Fruit fly (Drosophila melanogaster) whole organism, prepupa: ENCODE measurements around the gene Gyc88E.

Experiments
- Blimp-1 ChIP-seq: fragments of 200-800 bp; sonication (Bioruptor generic); optimal IDR thresholded peaks from 3 replicates; lab custom pipeline; 2017; ENCODE audit warnings: missing biosample characterization, missing genetic modification characterization, mild to moderate bottlenecking, moderate library complexity, missing genetic modification reagents
- CG10631 ChIP-seq: fragments of 200-800 bp; sonication (Bioruptor generic); optimal IDR thresholded peaks from 2 replicates; lab custom pipeline; 2016; ENCODE audit warnings: missing biosample characterization, missing genetic modification characterization
- CG10669 ChIP-seq: fragments of 200-800 bp; sonication (Bioruptor generic); optimal IDR thresholded peaks from 3 replicates; lab custom pipeline; 2018; ENCODE audit warnings: missing biosample characterization, mild to moderate bottlenecking, missing genetic modification characterization, moderate library complexity
- CG11762 ChIP-seq: fragments of 200-800 bp; sonication (Bioruptor generic); optimal IDR thresholded peaks from 3 replicates; lab custom pipeline; 2016; ENCODE audit warnings: missing biosample characterization, missing genetic modification characterization; ENCODE audit not compliant: insufficient read depth
- CG11902 ChIP-seq: fragments of 200-800 bp; sonication (Bioruptor generic); optimal IDR thresholded peaks from 3 replicates; lab custom pipeline; 2016; ENCODE audit warnings: missing biosample characterization, missing genetic modification characterization
- CG15336 ChIP-seq: fragments of 200-800 bp; sonication (Bioruptor generic); IDR thresholded peaks from 2 replicates; pipeline ENCODE4 v1.3.6; 2022; ENCODE audit warnings: missing biosample characterization, missing genetic modification characterization
- CG1621 ChIP-seq: fragments of 200-800 bp; sonication (Bioruptor generic); optimal IDR thresholded peaks from 3 replicates; lab custom pipeline; 2018; ENCODE audit warnings: missing biosample characterization, mild to moderate bottlenecking, missing genetic modification characterization
- CG3032 ChIP-seq: fragments of 200-800 bp; optimal IDR thresholded peaks from 2 replicates; lab custom pipeline; 2019; ENCODE audit warnings: missing biosample characterization, mild to moderate bottlenecking, missing genetic modification characterization, moderate library complexity
- CG34406 ChIP-seq: fragments of 200-800 bp; sonication (Bioruptor generic); optimal IDR thresholded peaks from 3 replicates; lab custom pipeline; 2016; ENCODE audit warnings: missing biosample characterization, missing genetic modification characterization
- CG6276 ChIP-seq: fragments of 200-800 bp; sonication (Bioruptor generic); optimal IDR thresholded peaks from 2 replicates; lab custom pipeline; 2017; ENCODE audit warnings: missing biosample characterization, mild to moderate bottlenecking, missing genetic modification characterization
- CG6808 ChIP-seq: fragments of 200-800 bp; sonication (Bioruptor generic); optimal IDR thresholded peaks from 3 replicates; lab custom pipeline; 2017; ENCODE audit warnings: missing biosample characterization, missing genetic modification characterization, mild to moderate bottlenecking, moderate library complexity, missing genetic modification reagents
- CG8319 ChIP-seq: fragments of 200-800 bp; sonication (Bioruptor generic); optimal IDR thresholded peaks from 3 replicates; lab custom pipeline; 2016; ENCODE audit warnings: missing biosample characterization, missing genetic modification characterization
- CG8632 ChIP-seq: fragments of 200-800 bp; sonication (Bioruptor generic); optimal IDR thresholded peaks from 3 replicates; lab custom pipeline; 2016; ENCODE audit warnings: missing biosample characterization, missing genetic modification characterization
- CG9139 ChIP-seq: fragments of 200-800 bp; sonication (Bioruptor generic); optimal IDR thresholded peaks from 3 replicates; lab custom pipeline; 2017; ENCODE audit warnings: missing biosample characterization, mild to moderate bottlenecking, missing genetic modification characterization
- Eip78C ChIP-seq: fragments of 200-800 bp; sonication (Bioruptor generic); peaks from one replicate; lab custom pipeline; 2016; ENCODE audit warnings: missing biosample characterization, missing genetic modification characterization
- Gug ChIP-seq: fragments of 200-800 bp; sonication (Bioruptor generic); IDR thresholded peaks from 2 replicates; pipeline ENCODE4 v1.3.6; 2022; ENCODE audit warnings: missing biosample characterization, missing genetic modification characterization
- Smox ChIP-seq: fragments of 200-800 bp; sonication (Bioruptor generic); optimal IDR thresholded peaks from 3 replicates; lab custom pipeline; 2016; ENCODE audit warnings: missing biosample characterization, missing genetic modification characterization
- Sox14 ChIP-seq: fragments of 200-800 bp; sonication (Bioruptor generic); optimal IDR thresholded peaks from 3 replicates; lab custom pipeline; 2016; ENCODE audit warnings: missing biosample characterization, missing genetic modification characterization
- achi ChIP-seq: fragments of 200-800 bp; sonication (Bioruptor generic); optimal IDR thresholded peaks from 3 replicates; lab custom pipeline; 2016; ENCODE audit warnings: missing biosample characterization, missing genetic modification characterization
- cyc ChIP-seq: fragments of 200-800 bp; sonication (Bioruptor generic); optimal IDR thresholded peaks from 3 replicates; lab custom pipeline; 2016; ENCODE audit warnings: missing biosample characterization, missing genetic modification characterization
- dac ChIP-seq: fragments of 200-800 bp; sonication (Bioruptor generic); optimal IDR thresholded peaks from 2 replicates; lab custom pipeline; 2017; ENCODE audit warnings: missing biosample characterization, mild to moderate bottlenecking, missing genetic modification characterization
- esn ChIP-seq: fragments of 200-800 bp; sonication (Bioruptor generic); optimal IDR thresholded peaks from 2 replicates; lab custom pipeline; 2016; ENCODE audit warnings: missing biosample characterization, mild to moderate bottlenecking, missing genetic modification characterization, moderate library complexity
- fd59A ChIP-seq: fragments of 200-800 bp; sonication (Bioruptor generic); optimal IDR thresholded peaks from 2 replicates; lab custom pipeline; 2017; ENCODE audit warnings: missing biosample characterization, mild to moderate bottlenecking, missing genetic modification characterization, missing genetic modification reagents
- fkh ChIP-seq: fragments of 200-800 bp; sonication (Bioruptor generic); optimal IDR thresholded peaks from 3 replicates; lab custom pipeline; 2017; ENCODE audit warnings: missing biosample characterization, mild to moderate bottlenecking, missing genetic modification characterization, moderate library complexity
- pdm3 ChIP-seq: fragments of 200-800 bp; sonication (Bioruptor generic); optimal IDR thresholded peaks from 3 replicates; lab custom pipeline; 2016; ENCODE audit warnings: missing biosample characterization, missing genetic modification characterization
- ss ChIP-seq, 2 experiments: fragments of 200-800 bp; sonication (Bioruptor generic); optimal IDR thresholded peaks; 2 replicates in 1 of 2; 3 replicates in 1 of 2; lab custom pipeline; 2017 to 2018; ENCODE audit warnings: mild to moderate bottlenecking in 2 of 2, missing biosample characterization in 2 of 2, missing genetic modification characterization in 2 of 2, moderate library complexity in 1 of 2
- topi ChIP-seq: fragments of 200-800 bp; sonication (Bioruptor generic); optimal IDR thresholded peaks from 3 replicates; lab custom pipeline; 2016; ENCODE audit warnings: missing biosample characterization, missing genetic modification characterization
- vri ChIP-seq: fragments of 200-800 bp; sonication (Bioruptor generic); optimal IDR thresholded peaks from 3 replicates; lab custom pipeline; 2016; ENCODE audit warnings: missing biosample characterization, mild to moderate bottlenecking, missing genetic modification characterization

Gyc88E gene

dm6 chr3R:15229329-15229876, 79.2 kb downstream of the Gyc88E start, which contains the start of the genes Art3 and mRpS10 (continued):
- TF ChIP-seq Sox14 (GFP tag; lab: Kevin White, UChicago) (peak; percentile 100), CG8632 (GFP tag; lab: Kevin White, UChicago) (peak; percentile 100), Eip78C (GFP tag; lab: Kevin White, UChicago) (peak; percentile 100), CG1621 (peak; percentile 99), fkh (GFP tag; lab: Kevin White, UChicago) (peak; percentile 97), CG11902 (GFP tag; lab: Kevin White, UChicago) (peak; percentile 100), CG34406 (GFP tag; lab: Kevin White, UChicago) (peak; percentile 100), ss (GFP tag; optimal IDR thresholded peaks at IDR 0.05; lab: Kevin White, UChicago) (peak; percentile 99 to 100), dac (peak; percentile 98), CG3032 (tag; lab: Kevin White, UChicago) (peak; percentile 100), CG6808 (peak; percentile 99), vri (GFP tag; lab: Kevin White, UChicago) (peak; percentile 99), cyc (peak; percentile 100), Gug (GFP tag; lab: Robert Waterston, UW) (peak; percentile 100), esn (peak; percentile 100), CG9139 (GFP tag; lab: Kevin White, UChicago) (peak; percentile 99), CG11762 (GFP tag; lab: Kevin White, UChicago) (peak; percentile 100), CG10631 (peak; percentile 100)

dm6 chr3R:15230285-15230684, 80.1 kb downstream of the Gyc88E start, which contains the start of gene CG34316:
Gene CG34316 (plus strand): TSS chr3R:15230585.
- TF ChIP-seq CG9139 (GFP tag; lab: Kevin White, UChicago), result no peak

- TF ChIP-seq CG8319, result no peak
- TF ChIP-seq achi (GFP tag; lab: Kevin White, UChicago), result no peak
- no peak for TF ChIP-seq topi (GFP tag; lab: Kevin White, UChicago)
- TF ChIP-seq CG10669 (GFP tag; lab: Kevin White, UChicago), result no peak
- TF ChIP-seq pdm3 (GFP tag; lab: Kevin White, UChicago), result no peak
- no peak for TF ChIP-seq CG1621
- TF ChIP-seq Blimp-1, result no peak
- no peak for TF ChIP-seq CG6276 (GFP tag; lab: Kevin White, UChicago)
- TF ChIP-seq fd59A (GFP tag; lab: Kevin White, UChicago), result no peak
- TF ChIP-seq ss (GFP tag; optimal IDR thresholded peaks at IDR 0.05; lab: Kevin White, UChicago), result no peak
- TF ChIP-seq CG15336 (GFP tag; lab: Robert Waterston, UW), result no peak
- TF ChIP-seq Smox, result no peak
Measured at dm6 chr3R:15231635-15232138, 81.5 kb downstream of the Gyc88E start.
